Worm (Caenorhabditis elegans) whole organism, L1 larva: Measurements from ENCODE around the gene dap-3.

Source experiments
- C04F5.9 ChIP-seq: sonication (generic microtip); optimal IDR thresholded peaks from 2 replicates; lab custom pipeline; 2016; ENCODE audit warnings: missing genetic modification characterization, missing compliant biosample characterization
- C34B4.2 ChIP-seq: sonication (generic microtip); optimal IDR thresholded peaks from 2 replicates; lab custom pipeline; 2017; ENCODE audit warnings: mild to moderate bottlenecking, missing genetic modification characterization, missing compliant biosample characterization
- alr-1 ChIP-seq: fragments of 200-800 bp; sonication (Bioruptor generic); optimal IDR thresholded peaks from 2 replicates; lab custom pipeline; 2018; ENCODE audit warnings: borderline replicate concordance, mild to moderate bottlenecking, missing genetic modification characterization, missing compliant biosample characterization
- ama-1 ChIP-seq: fragments of 150-350 bp; optimal IDR thresholded peaks from 2 replicates; lab custom pipeline; 2014
- ceh-63 ChIP-seq: fragments of 200-800 bp; sonication (Bioruptor generic); optimal IDR thresholded peaks from 2 replicates; lab custom pipeline; 2018; ENCODE audit warnings: mild to moderate bottlenecking, missing genetic modification characterization, missing compliant biosample characterization
- ceh-82 ChIP-seq, 3 experiments: fragments of 150-350 bp in 1 of 3; sonication (generic microtip) in 2 of 3; optimal IDR thresholded peaks; 2 replicates each; lab custom pipeline; 2014 to 2017; ENCODE audit warnings: missing biosample characterization in 3 of 3, missing genetic modification characterization in 3 of 3
- ceh-88 ChIP-seq: fragments of 200-800 bp; sonication (Bioruptor generic); IDR thresholded peaks from 2 replicates; pipeline ENCODE4 v1.3.6; 2022; ENCODE audit warnings: missing genetic modification characterization, missing compliant biosample characterization
- ces-1 ChIP-seq: fragments of 150-350 bp; optimal IDR thresholded peaks from 2 replicates; lab custom pipeline; 2014; ENCODE audit warnings: missing biosample characterization, missing genetic modification reagents, missing genetic modification characterization
- dpl-1 ChIP-seq, 3 experiments: fragments of 150-350 bp in 2 of 3; sonication (generic microtip) in 1 of 3; optimal IDR thresholded peaks; 2 replicates each; lab custom pipeline; 2014 to 2017; ENCODE audit warnings: missing biosample characterization in 3 of 3, missing genetic modification characterization in 3 of 3, missing genetic modification reagents in 3 of 3
- dsc-1 ChIP-seq: sonication (generic microtip); optimal IDR thresholded peaks from 2 replicates; lab custom pipeline; 2016; ENCODE audit warnings: mild to moderate bottlenecking, missing genetic modification characterization, missing compliant biosample characterization
- efl-1 ChIP-seq, 4 experiments: fragments of 150-350 bp; optimal IDR thresholded peaks in 3 of 4; peaks in 1 of 4; 1 replicate in 1 of 4; 2 replicates in 3 of 4; lab custom pipeline; 2014; ENCODE audit warnings: missing biosample characterization in 2 of 4, missing genetic modification characterization in 2 of 4, missing genetic modification reagents in 2 of 4
- ets-5 ChIP-seq: fragments of 200-800 bp; sonication (Bioruptor generic); IDR thresholded peaks from 2 replicates; pipeline ENCODE4 v1.3.6; 2022; ENCODE audit warnings: missing genetic modification characterization, missing compliant biosample characterization
- fos-1 ChIP-seq: fragments of 150-350 bp; optimal IDR thresholded peaks from 2 replicates; lab custom pipeline; 2014; ENCODE audit warnings: missing biosample characterization, missing genetic modification characterization
- hlh-4 ChIP-seq: sonication (generic microtip); optimal IDR thresholded peaks from 2 replicates; lab custom pipeline; 2016; ENCODE audit warnings: mild to moderate bottlenecking, missing genetic modification characterization, missing compliant biosample characterization
- jun-1 ChIP-seq: fragments of 150-350 bp; optimal IDR thresholded peaks from 2 replicates; lab custom pipeline; 2014; ENCODE audit warnings: missing biosample characterization, missing genetic modification reagents, missing genetic modification characterization
- lin-14 ChIP-seq: fragments of 200-800 bp; sonication (Bioruptor generic); optimal IDR thresholded peaks from 2 replicates; lab custom pipeline; 2018; ENCODE audit warnings: mild to moderate bottlenecking, missing genetic modification characterization, moderate library complexity, missing compliant biosample characterization
- lir-3 ChIP-seq: sonication (generic microtip); optimal IDR thresholded peaks from 2 replicates; lab custom pipeline; 2016; ENCODE audit warnings: mild to moderate bottlenecking, missing genetic modification characterization, moderate library complexity, missing compliant biosample characterization; ENCODE audit not compliant: poor library complexity
- lsy-2 ChIP-seq, 2 experiments: fragments of 150-350 bp; optimal IDR thresholded peaks; 2 replicates each; lab custom pipeline; 2014; ENCODE audit warnings: missing biosample characterization in 2 of 2, missing genetic modification characterization in 2 of 2
- mep-1 ChIP-seq: fragments of 150-350 bp; optimal IDR thresholded peaks from 2 replicates; lab custom pipeline; 2014; ENCODE audit warnings: missing biosample characterization, missing genetic modification characterization
- nhr-12 ChIP-seq: sonication (generic microtip); optimal IDR thresholded peaks from 2 replicates; lab custom pipeline; 2017; ENCODE audit warnings: missing biosample characterization, missing genetic modification characterization
- nhr-19 ChIP-seq: fragments of 200-800 bp; sonication (Bioruptor generic); conservative IDR thresholded peaks from 2 replicates; pipeline ENCODE4 v1.3.6; 2022; ENCODE audit warnings: missing genetic modification characterization, missing compliant biosample characterization
- nhr-28 ChIP-seq: fragments of 150-350 bp; optimal IDR thresholded peaks from 2 replicates; lab custom pipeline; 2014; ENCODE audit warnings: missing biosample characterization, missing genetic modification characterization
- nhr-71 ChIP-seq: sonication (generic microtip); optimal IDR thresholded peaks from 2 replicates; lab custom pipeline; 2016; ENCODE audit warnings: mild to moderate bottlenecking, missing genetic modification characterization, moderate library complexity, missing compliant biosample characterization
- nhr-77 ChIP-seq: fragments of 150-350 bp; optimal IDR thresholded peaks from 2 replicates; lab custom pipeline; 2014; ENCODE audit warnings: missing biosample characterization, missing genetic modification characterization
- nhr-85 ChIP-seq: sonication (generic microtip); peaks from one replicate; lab custom pipeline; 2016; ENCODE audit warnings: missing genetic modification characterization, inconsistent platforms, missing compliant biosample characterization
- pag-3 ChIP-seq: sonication (generic microtip); optimal IDR thresholded peaks from 2 replicates; lab custom pipeline; 2017; ENCODE audit warnings: missing genetic modification characterization, mild to moderate bottlenecking, missing compliant biosample characterization, antibody characterized with exemption, borderline replicate concordance; ENCODE audit not compliant: insufficient read depth
- pax-3 ChIP-seq: fragments of 200-800 bp; sonication (Bioruptor generic); optimal IDR thresholded peaks from 2 replicates; lab custom pipeline; 2018; ENCODE audit warnings: mild to moderate bottlenecking, missing genetic modification characterization, moderate library complexity, missing compliant biosample characterization
- rnt-1 ChIP-seq: sonication (generic microtip); optimal IDR thresholded peaks from 2 replicates; lab custom pipeline; 2016; ENCODE audit warnings: mild to moderate bottlenecking, missing genetic modification characterization, moderate library complexity, missing compliant biosample characterization
- skn-1 ChIP-seq: fragments of 150-350 bp; optimal IDR thresholded peaks from 2 replicates; lab custom pipeline; 2014; ENCODE audit warnings: missing biosample characterization, missing genetic modification characterization
- snu-23 ChIP-seq: sonication (generic microtip); optimal IDR thresholded peaks from 2 replicates; lab custom pipeline; 2016; ENCODE audit warnings: missing genetic modification characterization, missing compliant biosample characterization
- tbx-2 ChIP-seq: sonication (generic microtip); optimal IDR thresholded peaks from 2 replicates; lab custom pipeline; 2016; ENCODE audit warnings: missing genetic modification characterization, missing compliant biosample characterization
- unc-62 ChIP-seq: fragments of 150-350 bp; optimal IDR thresholded peaks from 2 replicates; lab custom pipeline; 2014; ENCODE audit warnings: missing biosample characterization, missing genetic modification reagents, missing genetic modification characterization
- unc-86 ChIP-seq: sonication (generic microtip); optimal IDR thresholded peaks from 2 replicates; lab custom pipeline; 2016; ENCODE audit warnings: missing genetic modification characterization, missing compliant biosample characterization
- vab-15 ChIP-seq: sonication (generic microtip); optimal IDR thresholded peaks from 2 replicates; lab custom pipeline; 2017; ENCODE audit warnings: missing genotype, mild to moderate bottlenecking, missing genetic modification characterization, missing compliant biosample characterization
- xbp-1 ChIP-seq: sonication (generic microtip); optimal IDR thresholded peaks from 2 replicates; lab custom pipeline; 2016; ENCODE audit warnings: missing genetic modification characterization, missing compliant biosample characterization
- zag-1 ChIP-seq: fragments of 150-350 bp; optimal IDR thresholded peaks from 2 replicates; lab custom pipeline; 2014; ENCODE audit warnings: missing biosample characterization, missing genetic modification characterization
- zip-4 ChIP-seq: fragments of 200-800 bp; sonication (Bioruptor generic); optimal IDR thresholded peaks from 2 replicates; lab custom pipeline; 2018; ENCODE audit warnings: mild to moderate bottlenecking, missing genetic modification characterization, moderate library complexity, missing compliant biosample characterization
- ztf-4 ChIP-seq: fragments of 150-350 bp; optimal IDR thresholded peaks from 2 replicates; lab custom pipeline; 2014; ENCODE audit warnings: missing biosample characterization, missing genetic modification characterization

The dap-3 gene

DNA sequence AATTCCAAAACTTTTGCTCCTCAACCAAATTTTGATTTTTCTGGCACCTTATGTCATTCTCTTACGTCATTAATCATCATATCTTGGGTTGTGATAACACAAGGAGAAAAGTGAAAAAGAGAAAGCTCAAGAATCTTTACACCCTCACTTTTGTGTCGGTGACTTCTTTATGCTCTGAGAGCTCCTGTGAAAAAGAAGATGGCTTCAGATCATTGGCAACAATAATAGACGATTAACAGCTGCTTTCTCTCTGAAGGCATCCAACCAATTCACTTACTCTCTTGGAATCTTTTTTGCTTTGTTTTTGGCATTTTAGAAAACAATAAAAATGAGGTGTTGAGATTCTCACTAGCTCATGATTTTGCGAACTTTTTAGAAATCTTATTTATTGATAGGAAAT lies 11.4 kb upstream of the dap-3 start:
- TF ChIP-seq efl-1 (optimal IDR thresholded peaks at IDR 0.05; lab: Kevin White, UChicago) (peak in 1 of 2 experiments; percentile 3), efl-1 (GFP tag; optimal IDR thresholded peaks at IDR 0.05 in 1 of 2; lab: Kevin White, UChicago) (no peak), jun-1 (tag; lab: Kevin White, UChicago) (no peak), ceh-63 (GFP tag; lab: Kevin White, UChicago) (no peak), pag-3 (tag; lab: Kevin White, UChicago) (peak; percentile 86), snu-23 (GFP tag; lab: Kevin White, UChicago) (no peak), lsy-2 (tag; optimal IDR thresholded peaks at IDR 0.05; lab: Kevin White, UChicago) (peak in 1 of 2 experiments; percentile 13), nhr-71 (tag; lab: Kevin White, UChicago) (peak; percentile 43), rnt-1 (tag; lab: Kevin White, UChicago) (peak; percentile 44), lin-14 (GFP tag; lab: Kevin White, UChicago) (peak; percentile 79)

DNA sequence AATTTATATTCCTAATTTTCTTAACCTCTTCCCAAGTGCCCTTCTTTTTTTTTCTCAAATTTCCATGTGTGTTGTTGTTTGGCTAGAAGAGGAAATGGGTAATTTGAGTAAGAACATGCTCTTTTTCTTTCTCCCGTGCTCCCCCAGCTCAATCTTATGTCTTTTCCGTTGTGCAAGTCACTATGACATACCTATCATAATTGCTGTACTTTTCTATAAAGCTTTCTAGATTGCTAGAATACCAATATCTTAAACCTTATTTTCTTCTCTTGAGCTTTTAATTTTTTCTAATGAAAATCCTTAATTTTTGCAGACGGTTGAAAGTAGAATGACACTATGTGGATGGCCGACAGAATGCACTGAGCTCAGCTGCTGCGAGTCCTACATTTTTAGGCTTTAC lies 10.6 kb upstream of the dap-3 start, which contains the start of gene txt-13:
Gene txt-13, plus strand, starts transcription at position 301 of the 400 bp plus-strand sequence.
- TF ChIP-seq dpl-1 (GFP tag; optimal IDR thresholded peaks at IDR 0.05; lab: Kevin White, UChicago) (no peak), snu-23 (GFP tag; lab: Kevin White, UChicago) (no peak), ama-1 (lab: Kevin White, UChicago) (no peak), ces-1 (GFP tag; lab: Kevin White, UChicago) (no peak), nhr-85 (no peak), nhr-77 (tag; lab: Kevin White, UChicago) (no peak), unc-62 (GFP tag; lab: Kevin White, UChicago) (no peak), xbp-1 (tag; lab: Kevin White, UChicago) (no peak), ztf-4 (tag; lab: Kevin White, UChicago) (no peak), zag-1 (tag; lab: Kevin White, UChicago) (no peak), vab-15 (tag; lab: Kevin White, UChicago) (no peak), dsc-1 (tag; lab: Kevin White, UChicago) (no peak), zip-4 (GFP tag; lab: Kevin White, UChicago) (no peak), ets-5 (GFP tag; lab: Robert Waterston, UW) (no peak), tbx-2 (tag; lab: Kevin White, UChicago) (no peak), jun-1 (tag; lab: Kevin White, UChicago) (no peak), nhr-19 (GFP tag; lab: Robert Waterston, UW) (no peak), fos-1 (no peak), hlh-4 (no peak), C04F5.9 (tag; lab: Kevin White, UChicago) (no peak)

ce11 chrII:10571967-10572366 lies 9.0 kb upstream of the dap-3 start, which contains the start of gene C06A1.3:
Gene C06A1.3 (plus strand): TSS chrII:10572267.
- TF ChIP-seq mep-1 (tag; lab: Kevin White, UChicago) (no peak), ets-5 (GFP tag; lab: Robert Waterston, UW) (no peak), dpl-1 (GFP tag; optimal IDR thresholded peaks at IDR 0.05; lab: Kevin White, UChicago) (no peak), nhr-85 (no peak), alr-1 (no peak), unc-86 (tag; lab: Kevin White, UChicago) (no peak), ama-1 (lab: Kevin White, UChicago) (no peak), skn-1 (tag; lab: Kevin White, UChicago) (no peak), lir-3 (tag; lab: Kevin White, UChicago) (no peak), nhr-28 (tag; lab: Kevin White, UChicago) (no peak), tbx-2 (tag; lab: Kevin White, UChicago) (no peak), pax-3 (tag; lab: Kevin White, UChicago) (no peak), snu-23 (GFP tag; lab: Kevin White, UChicago) (no peak), ceh-88 (GFP tag; lab: Robert Waterston, UW) (no peak), C34B4.2 (tag; lab: Kevin White, UChicago) (no peak), nhr-12 (no peak), ceh-82 (tag; optimal IDR thresholded peaks at IDR 0.05; lab: Kevin White, UChicago) (no peak)
